Fruit fly (Drosophila melanogaster): Measurements from ENCODE around the gene lft.

The lft gene

dm6 chr2L:10334854-10335277 lies 29.4 kb upstream of the lft start (continued):
- TF ChIP-seq chif (GFP tag; optimal IDR thresholded peaks at IDR 0.05) (peak in 1 of 2 experiments; percentile 41), CG12236 (GFP tag; optimal IDR thresholded peaks at IDR 0.05) (peak; percentile 43), CG10147 (GFP tag; optimal IDR thresholded peaks at IDR 0.05) (peak; percentile 64), E2f1 (GFP tag; IDR thresholded peaks at IDR 0.05) (no peak), CG9817 (tag; optimal IDR thresholded peaks at IDR 0.05) (no peak), Pdp1 (GFP tag; optimal IDR thresholded peaks at IDR 0.05) (peak; percentile 38 to 97), Xbp1 (GFP tag; optimal IDR thresholded peaks at IDR 0.05) (peak; percentile 44), Fer1 (GFP tag; optimal IDR thresholded peaks at IDR 0.05) (peak; percentile 85), Myb (GFP tag; optimal IDR thresholded peaks at IDR 0.05) (peak; percentile 9), nerfin-2 (GFP tag; IDR thresholded peaks at IDR 0.05; ENCODE audit: partially characterized antibody) (no peak), hb (GFP tag; IDR thresholded peaks at IDR 0.05; ENCODE audit: partially characterized antibody) (no peak), CG32532 (GFP tag; IDR thresholded peaks at IDR 0.05) (peak; percentile 76; the same call in 1 of the 2 replicates), CG15269 (tag; optimal IDR thresholded peaks at IDR 0.05) (peak; percentile 36), CG7357 (GFP tag; IDR thresholded peaks at IDR 0.05) (no peak), CG12299 (tag; optimal IDR thresholded peaks at IDR 0.05) (peak; percentile 70), ash1 (GFP tag; optimal IDR thresholded peaks at IDR 0.05) (peak; percentile 40), Bteb2 (GFP tag; optimal IDR thresholded peaks at IDR 0.05) (peak; percentile 36), Aef1 (GFP tag; IDR thresholded peaks at IDR 0.05) (no peak), CG11085 (GFP tag; IDR thresholded peaks at IDR 0.05) (no peak), scrt (GFP tag; optimal IDR thresholded peaks at IDR 0.05) (peak; percentile 50), knrl (GFP tag; IDR thresholded peaks at IDR 0.05; ENCODE audit: partially characterized antibody) (peak; percentile 12; the same call in 1 of the 3 replicates), Eip74EF (GFP tag; optimal IDR thresholded peaks at IDR 0.05) (peak in 1 of 2 experiments; percentile 93), H2.0 (GFP tag; IDR thresholded peaks at IDR 0.05) (no peak), wek (GFP tag; optimal IDR thresholded peaks at IDR 0.05) (peak; percentile 80), zfh1 (GFP tag; IDR thresholded peaks at IDR 0.05) (no peak), Oaz (GFP tag; IDR thresholded peaks at IDR 0.05) (no peak), en (GFP tag; optimal IDR thresholded peaks at IDR 0.05) (no peak), CG6683 (GFP tag; optimal IDR thresholded peaks at IDR 0.05) (peak; percentile 50), CG17385 (GFP tag; optimal IDR thresholded peaks at IDR 0.05) (peak; percentile 64), bab2 (GFP tag; optimal IDR thresholded peaks at IDR 0.05) (peak; percentile 10), CG13123 (GFP tag; optimal IDR thresholded peaks at IDR 0.05) (peak; percentile 30), CG10321 (GFP tag; IDR thresholded peaks at IDR 0.05) (no peak), gcm2 (GFP tag; optimal IDR thresholded peaks at IDR 0.05) (peak; percentile 22), CG5180 (GFP tag; optimal IDR thresholded peaks at IDR 0.05) (peak; percentile 65), Atf3 (GFP tag; optimal IDR thresholded peaks at IDR 0.05) (no peak), CG11560 (tag; IDR thresholded peaks at IDR 0.05) (no peak), TFAM (GFP tag; optimal IDR thresholded peaks at IDR 0.05) (no peak), CG12769 (tag; optimal IDR thresholded peaks at IDR 0.05) (peak; percentile 95), dysf (GFP tag; IDR thresholded peaks at IDR 0.05) (no peak; the same call in 2 of the 3 replicates), nom (GFP tag; optimal IDR thresholded peaks at IDR 0.05) (peak; percentile 54), maf-S (GFP tag; optimal IDR thresholded peaks at IDR 0.05) (peak; percentile 41), abd-A (tag; optimal IDR thresholded peaks at IDR 0.05) (peak; percentile 99), CG31441 (GFP tag; IDR thresholded peaks at IDR 0.05) (peak; percentile 49), CG17359 (tag; optimal IDR thresholded peaks at IDR 0.05) (peak; percentile 59), CG32772 (GFP tag; IDR thresholded peaks at IDR 0.05) (no peak), CG11398 (GFP tag; optimal IDR thresholded peaks at IDR 0.05) (peak; percentile 30), Bgb (GFP tag; IDR thresholded peaks at IDR 0.05; ENCODE audit: partially characterized antibody) (peak; percentile 74), grau (tag; optimal IDR thresholded peaks at IDR 0.05) (peak; percentile 62), h (optimal IDR thresholded peaks at IDR 0.05) (no peak), CG17912 (GFP tag; optimal IDR thresholded peaks at IDR 0.05) (peak; percentile 85)

Measured in whole organism, embryonic.